Worm (Caenorhabditis elegans) whole organism, L4 larva: ENCODE data around the gene cdk-1.
A peak's percentile ranks its signal among the peaks of the same experiment; 100 is the strongest.

Experiments used
- D1046.2 ChIP-seq: fragments of 200-800 bp; sonication (Bioruptor generic); IDR thresholded peaks from 2 replicates; pipeline ENCODE4 v1.3.6; 2022; ENCODE audit warnings: missing genetic modification characterization, missing compliant biosample characterization
- F26F4.8 ChIP-seq: fragments of 200-800 bp; sonication (Bioruptor generic); conservative IDR thresholded peaks from 2 replicates; pipeline ENCODE4 v1.3.6; 2022; ENCODE audit warnings: missing genetic modification characterization, missing compliant biosample characterization
- T26A8.4 ChIP-seq: fragments of 200-800 bp; sonication (Bioruptor generic); IDR thresholded peaks from 2 replicates; pipeline ENCODE4 v1.3.6; 2022; ENCODE audit warnings: missing genetic modification characterization, missing compliant biosample characterization
- Y105C5A.15 ChIP-seq: fragments of 200-800 bp; sonication (Bioruptor generic); IDR thresholded peaks from 2 replicates; pipeline ENCODE4 v1.3.6; 2022; ENCODE audit warnings: missing genetic modification characterization, missing compliant biosample characterization
- Y48G9A.11 ChIP-seq: fragments of 200-800 bp; sonication (Bioruptor generic); IDR thresholded peaks from 2 replicates; pipeline ENCODE4 v1.3.6; 2022; ENCODE audit warnings: missing genetic modification reagents, missing genetic modification characterization, missing compliant biosample characterization
- ZK546.5 ChIP-seq, 2 experiments: sonication (generic microtip); optimal IDR thresholded peaks; 2 replicates each; lab custom pipeline; 2017; ENCODE audit warnings: missing biosample characterization in 2 of 2, missing genetic modification characterization in 2 of 2
- aha-1 ChIP-seq: fragments of 150-350 bp; peaks from one replicate; lab custom pipeline; 2014; ENCODE audit warnings: missing biosample characterization, missing genetic modification characterization
- ama-1 ChIP-seq: fragments of 150-350 bp; optimal IDR thresholded peaks from 2 replicates; lab custom pipeline; 2014; ENCODE audit warnings: inconsistent platforms, mixed read lengths
- ceh-20 ChIP-seq: fragments of 200-800 bp; sonication (Bioruptor generic); IDR thresholded peaks from 2 replicates; pipeline ENCODE4 v1.3.6; 2022; ENCODE audit warnings: missing genetic modification reagents, missing genetic modification characterization, missing compliant biosample characterization
- ceh-28 ChIP-seq: fragments of 150-350 bp; optimal IDR thresholded peaks from 2 replicates; lab custom pipeline; 2014; ENCODE audit warnings: missing biosample characterization, missing genetic modification reagents, missing genetic modification characterization
- ceh-44 ChIP-seq: fragments of 200-800 bp; sonication (Bioruptor generic); IDR thresholded peaks from 2 replicates; pipeline ENCODE4 v1.3.6; 2022; ENCODE audit warnings: missing genetic modification reagents, missing genetic modification characterization, missing compliant biosample characterization
- cey-2 ChIP-seq: sonication (generic microtip); optimal IDR thresholded peaks from 3 replicates; lab custom pipeline; 2017; ENCODE audit warnings: missing genetic modification characterization, mild to moderate bottlenecking, missing compliant biosample characterization, antibody characterized with exemption, borderline replicate concordance; ENCODE audit not compliant: insufficient read depth
- daf-19 ChIP-seq: fragments of 200-800 bp; sonication (Bioruptor generic); conservative IDR thresholded peaks from 2 replicates; pipeline ENCODE4 v1.3.6; 2022; ENCODE audit warnings: missing genetic modification characterization, missing compliant biosample characterization
- dve-1 ChIP-seq: sonication (generic microtip); optimal IDR thresholded peaks from 2 replicates; lab custom pipeline; 2017; ENCODE audit warnings: antibody characterized with exemption, mild to moderate bottlenecking, missing genetic modification characterization, missing compliant biosample characterization; ENCODE audit not compliant: insufficient read depth
- egl-43 ChIP-seq: fragments of 200-800 bp; sonication (Bioruptor generic); IDR thresholded peaks from 2 replicates; pipeline ENCODE4 v1.3.6; 2022; ENCODE audit warnings: missing genetic modification reagents, missing genetic modification characterization, missing compliant biosample characterization
- fkh-10 ChIP-seq: fragments of 150-350 bp; optimal IDR thresholded peaks from 2 replicates; lab custom pipeline; 2014; ENCODE audit warnings: missing biosample characterization, missing genetic modification reagents, missing genetic modification characterization
- gei-8 ChIP-seq: fragments of 200-800 bp; sonication (Bioruptor generic); optimal IDR thresholded peaks from 2 replicates; lab custom pipeline; 2018; ENCODE audit warnings: mild to moderate bottlenecking, missing genetic modification characterization, missing compliant biosample characterization
- hlh-11 ChIP-seq: fragments of 200-800 bp; sonication (Bioruptor generic); optimal IDR thresholded peaks from 2 replicates; lab custom pipeline; 2018; ENCODE audit warnings: mild to moderate bottlenecking, missing genetic modification characterization, missing compliant biosample characterization
- hlh-30 ChIP-seq: sonication (generic microtip); optimal IDR thresholded peaks from 2 replicates; lab custom pipeline; 2017; ENCODE audit warnings: antibody characterized with exemption, mild to moderate bottlenecking, missing genetic modification characterization, missing compliant biosample characterization; ENCODE audit not compliant: insufficient read depth
- lim-7 ChIP-seq: fragments of 200-800 bp; sonication (Bioruptor generic); IDR thresholded peaks from 2 replicates; pipeline ENCODE4 v1.3.6; 2022; ENCODE audit warnings: missing genetic modification characterization, missing compliant biosample characterization
- lin-13 ChIP-seq: fragments of 150-350 bp; optimal IDR thresholded peaks from 2 replicates; lab custom pipeline; 2014; ENCODE audit warnings: missing biosample characterization, missing genetic modification reagents, missing genetic modification characterization
- lin-29 ChIP-seq: fragments of 200-800 bp; sonication (Bioruptor generic); IDR thresholded peaks from 2 replicates; pipeline ENCODE4 v1.3.6; 2022; ENCODE audit warnings: missing genetic modification reagents, missing genetic modification characterization, missing compliant biosample characterization
- lir-3 ChIP-seq: sonication (generic microtip); optimal IDR thresholded peaks from 2 replicates; lab custom pipeline; 2016; ENCODE audit warnings: mild to moderate bottlenecking, missing genetic modification characterization, missing compliant biosample characterization
- madf-5 ChIP-seq, 2 experiments: fragments of 200-800 bp; sonication (Bioruptor generic); IDR thresholded peaks; 2 replicates each; pipeline ENCODE4 v1.3.6; 2022; ENCODE audit warnings: missing compliant biosample characterization in 2 of 2, missing genetic modification characterization in 2 of 2
- mdl-1 ChIP-seq, 2 experiments: fragments of 150-350 bp in 1 of 2; sonication (generic microtip) in 1 of 2; optimal IDR thresholded peaks; 2 replicates each; lab custom pipeline; 2014 to 2017; ENCODE audit warnings: missing biosample characterization in 2 of 2, missing genetic modification characterization in 2 of 2
- mep-1 ChIP-seq: fragments of 150-350 bp; sonication (generic microtip); optimal IDR thresholded peaks from 3 replicates; lab custom pipeline; 2014; ENCODE audit warnings: missing biosample characterization, missing genetic modification characterization
- mes-2 ChIP-seq: sonication (generic microtip); optimal IDR thresholded peaks from 2 replicates; lab custom pipeline; 2016; ENCODE audit warnings: missing genotype, mild to moderate bottlenecking, missing genetic modification characterization, missing compliant biosample characterization; ENCODE audit not compliant: poor library complexity, severe bottlenecking
- nhr-102 ChIP-seq: sonication (generic microtip); optimal IDR thresholded peaks from 2 replicates; lab custom pipeline; 2016; ENCODE audit warnings: mild to moderate bottlenecking, missing genetic modification characterization, moderate library complexity, missing compliant biosample characterization
- nhr-111 ChIP-seq: fragments of 200-800 bp; sonication (Bioruptor generic); optimal IDR thresholded peaks from 2 replicates; lab custom pipeline; 2018; ENCODE audit warnings: mild to moderate bottlenecking, missing genetic modification characterization, missing compliant biosample characterization
- nhr-25 ChIP-seq: sonication (generic microtip); optimal IDR thresholded peaks from 2 replicates; lab custom pipeline; 2017; ENCODE audit warnings: missing genetic modification characterization, mild to moderate bottlenecking, missing compliant biosample characterization, antibody characterized with exemption, moderate library complexity, borderline replicate concordance; ENCODE audit not compliant: insufficient read depth
- nhr-28 ChIP-seq: fragments of 150-350 bp; optimal IDR thresholded peaks from 2 replicates; lab custom pipeline; 2014; ENCODE audit warnings: missing biosample characterization, missing genetic modification characterization
- nhr-48 ChIP-seq: sonication (generic microtip); optimal IDR thresholded peaks from 2 replicates; lab custom pipeline; 2016; ENCODE audit warnings: mild to moderate bottlenecking, missing genetic modification characterization, missing compliant biosample characterization
- nhr-77 ChIP-seq: fragments of 150-350 bp; optimal IDR thresholded peaks from 2 replicates; lab custom pipeline; 2014; ENCODE audit warnings: missing biosample characterization, missing genetic modification characterization
- pha-4 ChIP-seq, 2 experiments: fragments of 150-350 bp in 1 of 2; fragments of 200-800 bp in 1 of 2; sonication (Bioruptor generic) in 1 of 2; IDR thresholded peaks in 1 of 2; optimal IDR thresholded peaks in 1 of 2; 2 replicates each; pipeline versions ENCODE4 v1.3.6 to Lab custom; 2014 to 2022; ENCODE audit warnings: missing genetic modification characterization in 2 of 2, missing genetic modification reagents in 2 of 2, missing biosample characterization in 1 of 2, missing compliant biosample characterization in 1 of 2
- php-3 ChIP-seq: fragments of 200-800 bp; sonication (Bioruptor generic); IDR thresholded peaks from 2 replicates; pipeline ENCODE4 v1.3.6; 2022; ENCODE audit warnings: missing genetic modification reagents, missing genetic modification characterization, missing compliant biosample characterization
- pqm-1 ChIP-seq: sonication (generic microtip); optimal IDR thresholded peaks from 2 replicates; lab custom pipeline; 2017; ENCODE audit warnings: missing biosample characterization, missing genetic modification characterization
- rbr-2 ChIP-seq: sonication (generic microtip); optimal IDR thresholded peaks from 2 replicates; lab custom pipeline; 2016; ENCODE audit warnings: missing genotype, missing genetic modification characterization, missing compliant biosample characterization
- saeg-2 ChIP-seq: fragments of 200-800 bp; sonication (Bioruptor generic); IDR thresholded peaks from 2 replicates; pipeline ENCODE4 v1.3.6; 2022; ENCODE audit warnings: missing genetic modification reagents, missing genetic modification characterization, missing compliant biosample characterization
- sdz-12 ChIP-seq: fragments of 200-800 bp; sonication (Bioruptor generic); optimal IDR thresholded peaks from 2 replicates; lab custom pipeline; 2018; ENCODE audit warnings: mild to moderate bottlenecking, missing genetic modification characterization, missing compliant biosample characterization
- skn-1 ChIP-seq: fragments of 150-350 bp; optimal IDR thresholded peaks from 2 replicates; lab custom pipeline; 2014; ENCODE audit warnings: missing biosample characterization, missing genetic modification characterization
- spr-3 ChIP-seq: fragments of 200-800 bp; sonication (Bioruptor generic); optimal IDR thresholded peaks from 2 replicates; lab custom pipeline; 2018; ENCODE audit warnings: mild to moderate bottlenecking, missing genetic modification characterization, missing compliant biosample characterization
- tra-1 ChIP-seq: fragments of 200-800 bp; sonication (Bioruptor generic); IDR thresholded peaks from 2 replicates; pipeline ENCODE4 v1.3.6; 2022; ENCODE audit warnings: missing genetic modification reagents, missing genetic modification characterization, missing compliant biosample characterization
- unc-130 ChIP-seq: sonication (generic microtip); optimal IDR thresholded peaks from 2 replicates; lab custom pipeline; 2016; ENCODE audit warnings: missing genetic modification reagents, missing genetic modification characterization, missing compliant biosample characterization
- unc-62 ChIP-seq, 3 experiments: fragments of 150-350 bp in 1 of 3; sonication (generic microtip); optimal IDR thresholded peaks in 2 of 3; peaks in 1 of 3; 1 replicate in 1 of 3; 2 replicates in 2 of 3; lab custom pipeline; 2014 to 2017; ENCODE audit warnings: missing biosample characterization in 3 of 3, missing genetic modification characterization in 3 of 3, missing genetic modification reagents in 3 of 3, missing genotype in 1 of 3
- vab-7 ChIP-seq: fragments of 200-800 bp; sonication (Bioruptor generic); IDR thresholded peaks from 2 replicates; pipeline ENCODE4 v1.3.6; 2022; ENCODE audit warnings: missing genetic modification reagents, missing genetic modification characterization, missing compliant biosample characterization
- zag-1 ChIP-seq: fragments of 150-350 bp; optimal IDR thresholded peaks from 2 replicates; lab custom pipeline; 2014; ENCODE audit warnings: missing biosample characterization, missing genetic modification characterization

The cdk-1 gene

DNA sequence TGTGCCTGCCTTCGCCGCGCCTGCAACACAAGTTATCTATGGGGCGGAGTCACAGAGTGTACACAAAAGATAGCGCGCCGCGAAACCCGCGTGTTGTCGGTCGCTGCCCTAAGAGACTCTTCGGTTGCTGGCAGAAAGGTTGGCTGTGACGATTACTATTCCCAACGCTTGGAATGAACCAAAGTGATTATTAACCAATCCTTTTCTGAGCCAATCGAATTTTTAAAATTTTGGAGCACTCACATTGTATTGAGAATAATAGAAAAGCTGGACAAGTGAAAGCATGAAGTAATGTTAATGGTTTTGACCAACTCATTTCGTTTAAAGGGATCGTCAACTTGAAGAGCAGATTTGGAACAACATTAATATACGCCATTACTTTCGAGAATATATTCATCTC lies 30.0 kb upstream of the cdk-1 start (continued):
- TF ChIP-seq mes-2 (tag; lab: Kevin White, UChicago) (peak; percentile 89), F26F4.8 (GFP tag; lab: Robert Waterston, UW) (no peak), spr-3 (GFP tag; lab: Kevin White, UChicago) (no peak), ama-1 (lab: Kevin White, UChicago) (peak; percentile 94), unc-130 (peak; percentile 2), Y105C5A.15 (GFP tag; lab: Robert Waterston, UW) (no peak), mdl-1 (tag; optimal IDR thresholded peaks at IDR 0.05; lab: Kevin White, UChicago) (no peak), tra-1 (GFP tag; lab: Robert Waterston, UW) (peak; percentile 28; the same call in 1 of the 2 replicates), sdz-12 (GFP tag; lab: Kevin White, UChicago) (no peak), vab-7 (no peak), rbr-2 (tag; lab: Kevin White, UChicago) (peak; percentile 20), lin-13 (peak; percentile 57), nhr-28 (tag; lab: Kevin White, UChicago) (peak; percentile 40), dve-1 (tag; lab: Kevin White, UChicago) (peak; percentile 79), lin-29 (GFP tag; lab: Robert Waterston, UW) (no peak), saeg-2 (GFP tag; lab: Robert Waterston, UW) (no peak), ceh-28 (tag; lab: Kevin White, UChicago) (no peak), zag-1 (tag; lab: Kevin White, UChicago) (no peak), T26A8.4 (no peak; the same call in 1 of the 2 replicates), Y48G9A.11 (GFP tag; lab: Robert Waterston, UW) (no peak; the same call in 1 of the 2 replicates), fkh-10 (GFP tag; lab: Kevin White, UChicago) (no peak), nhr-111 (GFP tag; lab: Kevin White, UChicago) (no peak), egl-43 (GFP tag; lab: Robert Waterston, UW) (no peak), mep-1 (tag; lab: Kevin White, UChicago) (peak; percentile 59), aha-1 (peak; percentile 60), cey-2 (tag; lab: Kevin White, UChicago) (no peak), unc-62 (GFP tag; optimal IDR thresholded peaks at IDR 0.05 in 1 of 2; lab: Kevin White, UChicago) (peak in 1 of 2 experiments; percentile 35), unc-62 (tag; optimal IDR thresholded peaks at IDR 0.05; lab: Kevin White, UChicago) (no peak), D1046.2 (GFP tag; lab: Robert Waterston, UW) (no peak)

ce11 chrIII:9720191-9720590 lies 27.1 kb upstream of the cdk-1 start, which contains the start of gene ncx-7:
Gene ncx-7 (minus strand): TSS chrIII:9720291.
- TF ChIP-seq pqm-1 (tag; lab: Kevin White, UChicago) (peak; percentile 6), aha-1 (no peak), nhr-77 (tag; lab: Kevin White, UChicago) (no peak), lir-3 (no peak), lin-13 (no peak)

- TF ChIP-seq nhr-77 (tag; lab: Kevin White, UChicago) (peak; percentile 77), hlh-30 (tag; lab: Kevin White, UChicago) (peak; percentile 36), mdl-1 (tag; optimal IDR thresholded peaks at IDR 0.05; lab: Kevin White, UChicago) (peak in 1 of 2 experiments; percentile 34), tra-1 (GFP tag; lab: Robert Waterston, UW) (0 out of 2 replicates have a peak, but pooled peaks have one; percentile 56), php-3 (GFP tag; lab: Robert Waterston, UW) (peak; percentile 94), hlh-11 (tag; lab: Kevin White, UChicago) (peak; percentile 84), skn-1 (tag; lab: Kevin White, UChicago) (no peak), ceh-44 (no peak), dve-1 (tag; lab: Kevin White, UChicago) (peak; percentile 73), madf-5 (GFP tag; IDR thresholded peaks at IDR 0.05; lab: Robert Waterston, UW) (no peak), nhr-25 (tag; lab: Kevin White, UChicago) (no peak), ceh-20 (GFP tag; lab: Robert Waterston, UW) (no peak), pqm-1 (tag; lab: Kevin White, UChicago) (peak; percentile 98), daf-19 (GFP tag; lab: Robert Waterston, UW) (no peak), nhr-102 (tag; lab: Kevin White, UChicago) (peak; percentile 13), gei-8 (GFP tag; lab: Kevin White, UChicago) (no peak), nhr-48 (tag; lab: Kevin White, UChicago) (peak; percentile 27), lim-7 (no peak), ZK546.5 (tag; optimal IDR thresholded peaks at IDR 0.05; lab: Kevin White, UChicago) (no peak), pha-4 (GFP tag; IDR thresholded peaks at IDR 0.05; lab: Robert Waterston, UW) (no peak), pha-4 (tag; optimal IDR thresholded peaks at IDR 0.05; lab: Kevin White, UChicago) (no peak)
Observed at ce11 chrIII:9721991-9722390, 25.3 kb upstream of the cdk-1 start.
